Worm (Caenorhabditis elegans) whole organism, late embryonic: ENCODE data around the gene npp-24.

Source experiments
- C38D4.7 ChIP-seq: fragments of 200-800 bp; sonication (Bioruptor generic); optimal IDR thresholded peaks from 2 replicates; lab custom pipeline; 2018; ENCODE audit warnings: mild to moderate bottlenecking, missing genetic modification characterization, moderate library complexity, missing compliant biosample characterization
- F13H6.1 ChIP-seq: sonication (generic microtip); optimal IDR thresholded peaks from 2 replicates; lab custom pipeline; 2016; ENCODE audit warnings: missing genetic modification characterization, missing compliant biosample characterization
- K02D7.2 ChIP-seq: sonication (generic microtip); optimal IDR thresholded peaks from 2 replicates; lab custom pipeline; 2017; ENCODE audit warnings: mild to moderate bottlenecking, missing genetic modification characterization, missing compliant biosample characterization
- T23F11.4 ChIP-seq: fragments of 200-800 bp; sonication (Bioruptor generic); optimal IDR thresholded peaks from 2 replicates; lab custom pipeline; 2018; ENCODE audit warnings: mild to moderate bottlenecking, missing genetic modification characterization, missing compliant biosample characterization
- Y22D7AL.16 ChIP-seq: sonication (generic microtip); optimal IDR thresholded peaks from 2 replicates; lab custom pipeline; 2016; ENCODE audit warnings: missing genetic modification characterization, missing compliant biosample characterization
- ahr-1 ChIP-seq: sonication (generic microtip); optimal IDR thresholded peaks from 2 replicates; lab custom pipeline; 2016; ENCODE audit warnings: missing genetic modification characterization, missing compliant biosample characterization
- ama-1 ChIP-seq: fragments of 150-350 bp; optimal IDR thresholded peaks from 2 replicates; lab custom pipeline; 2014
- ceh-19 ChIP-seq: fragments of 200-800 bp; sonication (Bioruptor generic); optimal IDR thresholded peaks from 2 replicates; lab custom pipeline; 2018; ENCODE audit warnings: mild to moderate bottlenecking, missing genetic modification characterization, missing compliant biosample characterization
- ceh-2 ChIP-seq: sonication (generic microtip); optimal IDR thresholded peaks from 2 replicates; lab custom pipeline; 2016; ENCODE audit warnings: missing genotype, missing genetic modification characterization, missing compliant biosample characterization
- ceh-22 ChIP-seq: sonication (generic microtip); optimal IDR thresholded peaks from 2 replicates; lab custom pipeline; 2017; ENCODE audit warnings: missing biosample characterization, missing genetic modification characterization
- ceh-24 ChIP-seq: sonication (generic microtip); optimal IDR thresholded peaks from 2 replicates; lab custom pipeline; 2016; ENCODE audit warnings: mild to moderate bottlenecking, missing genetic modification characterization, missing compliant biosample characterization
- ceh-31 ChIP-seq: sonication (generic microtip); optimal IDR thresholded peaks from 2 replicates; lab custom pipeline; 2016; ENCODE audit warnings: missing genetic modification characterization, missing compliant biosample characterization
- ceh-45 ChIP-seq: fragments of 200-800 bp; sonication (Bioruptor generic); IDR thresholded peaks from 2 replicates; pipeline ENCODE4 v1.3.6; 2022; ENCODE audit warnings: missing genetic modification reagents, missing genetic modification characterization, missing compliant biosample characterization
- ceh-6 ChIP-seq: fragments of 200-800 bp; sonication (Bioruptor generic); optimal IDR thresholded peaks from 2 replicates; lab custom pipeline; 2018; ENCODE audit warnings: mild to moderate bottlenecking, missing genetic modification characterization, missing compliant biosample characterization
- ceh-9 ChIP-seq: sonication (generic microtip); optimal IDR thresholded peaks from 2 replicates; lab custom pipeline; 2016; ENCODE audit warnings: mild to moderate bottlenecking, missing genetic modification characterization, inconsistent platforms, missing compliant biosample characterization
- che-1 ChIP-seq: sonication (generic microtip); optimal IDR thresholded peaks from 2 replicates; lab custom pipeline; 2016; ENCODE audit warnings: mild to moderate bottlenecking, missing genetic modification characterization, missing compliant biosample characterization
- dmd-4 ChIP-seq: sonication (generic microtip); optimal IDR thresholded peaks from 2 replicates; lab custom pipeline; 2016; ENCODE audit warnings: borderline replicate concordance, missing genetic modification characterization, missing compliant biosample characterization
- dve-1 ChIP-seq: sonication (generic microtip); optimal IDR thresholded peaks from 2 replicates; lab custom pipeline; 2017; ENCODE audit warnings: antibody characterized with exemption, mild to moderate bottlenecking, missing genetic modification characterization, missing compliant biosample characterization
- fkh-10 ChIP-seq: fragments of 150-350 bp; optimal IDR thresholded peaks from 2 replicates; lab custom pipeline; 2014; ENCODE audit warnings: missing biosample characterization, missing genetic modification reagents, missing genetic modification characterization
- fkh-6 ChIP-seq: sonication (generic microtip); optimal IDR thresholded peaks from 2 replicates; lab custom pipeline; 2016; ENCODE audit warnings: missing genetic modification characterization, missing compliant biosample characterization
- gmeb-2 ChIP-seq: sonication (generic microtip); optimal IDR thresholded peaks from 2 replicates; lab custom pipeline; 2016; ENCODE audit warnings: missing genetic modification characterization, inconsistent platforms, missing compliant biosample characterization
- hlh-13 ChIP-seq: fragments of 200-800 bp; sonication (Bioruptor generic); optimal IDR thresholded peaks from 2 replicates; lab custom pipeline; 2018; ENCODE audit warnings: mild to moderate bottlenecking, missing genetic modification characterization, missing compliant biosample characterization
- hlh-15 ChIP-seq: sonication (generic microtip); optimal IDR thresholded peaks from 2 replicates; lab custom pipeline; 2016; ENCODE audit warnings: missing genetic modification characterization, missing compliant biosample characterization
- lin-11 ChIP-seq: fragments of 200-800 bp; sonication (Bioruptor generic); optimal IDR thresholded peaks from 2 replicates; lab custom pipeline; 2018; ENCODE audit warnings: mild to moderate bottlenecking, missing genetic modification characterization, missing compliant biosample characterization
- mec-3 ChIP-seq: sonication (generic microtip); optimal IDR thresholded peaks from 2 replicates; lab custom pipeline; 2016; ENCODE audit warnings: borderline replicate concordance, missing genetic modification characterization, missing compliant biosample characterization
- nhr-11 ChIP-seq: fragments of 150-350 bp; optimal IDR thresholded peaks from 2 replicates; lab custom pipeline; 2014; ENCODE audit warnings: missing biosample characterization, missing genetic modification characterization
- nhr-232 ChIP-seq: sonication (generic microtip); optimal IDR thresholded peaks from 2 replicates; lab custom pipeline; 2016; ENCODE audit warnings: missing genetic modification characterization, missing compliant biosample characterization
- pag-3 ChIP-seq: sonication (generic microtip); optimal IDR thresholded peaks from 2 replicates; lab custom pipeline; 2016; ENCODE audit warnings: missing compliant biosample characterization, missing genetic modification characterization, borderline replicate concordance
- pat-9 ChIP-seq: fragments of 200-800 bp; sonication (Bioruptor generic); optimal IDR thresholded peaks from 2 replicates; lab custom pipeline; 2018; ENCODE audit warnings: mild to moderate bottlenecking, missing genetic modification characterization, moderate library complexity, missing compliant biosample characterization
- pha-2 ChIP-seq: sonication (generic microtip); optimal IDR thresholded peaks from 2 replicates; lab custom pipeline; 2017; ENCODE audit warnings: mild to moderate bottlenecking, missing genetic modification characterization, missing compliant biosample characterization
- pqm-1 ChIP-seq: sonication (generic microtip); optimal IDR thresholded peaks from 2 replicates; lab custom pipeline; 2016; ENCODE audit warnings: missing genetic modification characterization, missing compliant biosample characterization
- pros-1 ChIP-seq: fragments of 150-350 bp; optimal IDR thresholded peaks from 2 replicates; lab custom pipeline; 2014; ENCODE audit warnings: missing biosample characterization, missing genetic modification reagents, missing genetic modification characterization
- ref-2 ChIP-seq: sonication (generic microtip); optimal IDR thresholded peaks from 2 replicates; lab custom pipeline; 2016; ENCODE audit warnings: missing genetic modification characterization, missing compliant biosample characterization
- sox-2 ChIP-seq: fragments of 200-800 bp; sonication (Bioruptor generic); IDR thresholded peaks from 2 replicates; pipeline ENCODE4 v1.3.6; 2022; ENCODE audit warnings: missing genetic modification reagents, missing genetic modification characterization, missing compliant biosample characterization
- tbx-7 ChIP-seq: sonication (generic microtip); optimal IDR thresholded peaks from 2 replicates; lab custom pipeline; 2016; ENCODE audit warnings: missing genotype, missing genetic modification characterization, missing compliant biosample characterization
- unc-3 ChIP-seq, 2 experiments: fragments of 200-800 bp in 1 of 2; sonication (Bioruptor generic) in 1 of 2; sonication (generic microtip) in 1 of 2; conservative IDR thresholded peaks in 1 of 2; optimal IDR thresholded peaks in 1 of 2; 2 replicates each; pipeline versions ENCODE4 v1.3.6 to Lab custom; 2016 to 2022; ENCODE audit warnings: missing compliant biosample characterization in 2 of 2, missing genetic modification characterization in 2 of 2, missing genetic modification reagents in 1 of 2
- unc-42 ChIP-seq: sonication (generic microtip); optimal IDR thresholded peaks from 2 replicates; lab custom pipeline; 2016; ENCODE audit warnings: missing genotype, missing genetic modification characterization, missing compliant biosample characterization
- unc-55 ChIP-seq: sonication (generic microtip); optimal IDR thresholded peaks from 2 replicates; lab custom pipeline; 2017; ENCODE audit warnings: missing biosample characterization, missing genetic modification reagents, missing genetic modification characterization
- unc-86 ChIP-seq: sonication (generic microtip); optimal IDR thresholded peaks from 2 replicates; lab custom pipeline; 2016; ENCODE audit warnings: missing genetic modification characterization, missing compliant biosample characterization

Gene npp-24

DNA sequence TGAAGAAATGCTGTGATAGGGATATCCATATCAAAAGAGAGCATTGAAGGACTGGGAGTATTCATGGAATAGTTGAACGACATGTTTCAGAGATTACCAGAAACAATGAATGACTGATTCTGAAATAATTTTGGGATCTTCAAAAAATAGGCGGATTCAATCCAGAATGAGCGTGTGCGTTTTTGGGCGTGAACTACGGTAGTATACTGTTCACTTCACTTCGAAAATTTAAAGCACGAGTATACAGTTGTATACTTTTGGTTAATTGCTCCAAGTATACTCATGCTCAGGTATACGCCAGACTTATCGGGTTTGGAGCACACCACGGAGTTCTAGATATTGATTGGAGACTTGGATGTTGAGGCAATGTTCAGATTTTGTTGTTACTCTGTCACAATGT, 19.6 kb downstream of the npp-24 start, which contains the start of gene tbx-35:
Gene tbx-35, minus strand, starts transcription at position 101 of the 400 bp plus-strand sequence.
- TF ChIP-seq ceh-2 (tag; lab: Kevin White, UChicago) (no peak), ceh-9 (tag; lab: Kevin White, UChicago) (no peak), ceh-45 (no peak), pqm-1 (tag; lab: Kevin White, UChicago) (no peak), mec-3 (tag; lab: Kevin White, UChicago) (no peak), T23F11.4 (GFP tag; lab: Kevin White, UChicago) (no peak), pros-1 (tag; lab: Kevin White, UChicago) (no peak), hlh-15 (tag; lab: Kevin White, UChicago) (no peak), F13H6.1 (tag; lab: Kevin White, UChicago) (no peak), unc-55 (no peak), tbx-7 (tag; lab: Kevin White, UChicago) (no peak), ref-2 (no peak), dve-1 (tag; lab: Kevin White, UChicago) (no peak), che-1 (tag; lab: Kevin White, UChicago) (no peak), pha-2 (tag; lab: Kevin White, UChicago) (no peak), gmeb-2 (no peak), K02D7.2 (tag; lab: Kevin White, UChicago) (no peak)

DNA sequence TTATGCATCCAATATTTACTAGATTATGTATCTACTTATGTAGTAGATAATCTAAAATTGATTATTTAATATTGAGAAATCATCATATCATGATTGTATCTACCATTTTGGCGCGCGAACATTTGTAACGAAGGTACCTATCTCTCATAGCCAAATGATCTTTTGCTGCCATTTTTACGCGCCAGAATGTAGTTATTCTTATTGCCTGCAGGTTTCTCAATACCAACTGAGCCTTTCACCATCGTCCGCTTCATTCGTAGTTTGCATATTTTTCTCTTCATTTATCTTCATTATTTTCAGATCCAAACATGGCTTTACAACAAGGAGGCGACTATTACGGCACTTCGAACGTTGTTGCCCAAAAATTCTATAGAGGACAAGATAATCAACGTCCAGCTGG, 22.2 kb downstream of the npp-24 start, which contains the start of gene ZK177.1:
Gene ZK177.1, plus strand, starts transcription at position 301 of the 400 bp plus-strand sequence.
- TF ChIP-seq nhr-11 (tag; lab: Kevin White, UChicago): no peak
- TF ChIP-seq mec-3 (tag; lab: Kevin White, UChicago): no peak
- TF ChIP-seq hlh-13 (GFP tag; lab: Kevin White, UChicago): no peak
- no peak for TF ChIP-seq nhr-232 (tag; lab: Kevin White, UChicago)
- TF ChIP-seq ceh-31 (tag; lab: Kevin White, UChicago): no peak
- TF ChIP-seq ama-1 (lab: Kevin White, UChicago): no peak
- TF ChIP-seq ceh-2 (tag; lab: Kevin White, UChicago): no peak
- TF ChIP-seq ref-2: no peak
- no peak for TF ChIP-seq ceh-24
- TF ChIP-seq C38D4.7 (GFP tag; lab: Kevin White, UChicago): no peak
- no peak for TF ChIP-seq pag-3 (tag; lab: Kevin White, UChicago)
- TF ChIP-seq pros-1 (tag; lab: Kevin White, UChicago): no peak
- no peak for TF ChIP-seq fkh-10 (GFP tag; lab: Kevin White, UChicago)
- TF ChIP-seq fkh-6 (tag; lab: Kevin White, UChicago): no peak
- TF ChIP-seq ceh-22: no peak

- no peak for TF ChIP-seq unc-86 (tag; lab: Kevin White, UChicago)
Measured at ce11 chrII:5531855-5532328, 26.2 kb downstream of the npp-24 start, which contains the start of gene C17C3.9. Gene C17C3.9, minus strand, starts transcription at chrII:5532278.

- no peak for TF ChIP-seq unc-42 (tag; lab: Kevin White, UChicago)
- TF ChIP-seq hlh-13 (GFP tag; lab: Kevin White, UChicago): no peak
- TF ChIP-seq ceh-19: no peak
- TF ChIP-seq unc-86 (tag; lab: Kevin White, UChicago): no peak
- no peak for TF ChIP-seq Y22D7AL.16 (tag; lab: Kevin White, UChicago)
- TF ChIP-seq ceh-31 (tag; lab: Kevin White, UChicago): no peak
- TF ChIP-seq pat-9 (tag; lab: Kevin White, UChicago): no peak
- TF ChIP-seq pros-1 (tag; lab: Kevin White, UChicago): no peak
- no peak for TF ChIP-seq che-1 (tag; lab: Kevin White, UChicago)
- TF ChIP-seq unc-3 (GFP tag; conservative IDR thresholded peaks at IDR 0.05; lab: Robert Waterston, UW): no peak
- no peak for TF ChIP-seq unc-3 (tag; optimal IDR thresholded peaks at IDR 0.05; lab: Kevin White, UChicago)
- no peak for TF ChIP-seq ceh-6 (GFP tag; lab: Kevin White, UChicago)
- no peak for TF ChIP-seq tbx-7 (tag; lab: Kevin White, UChicago)
- TF ChIP-seq sox-2 (GFP tag; lab: Robert Waterston, UW): no peak
- no peak for TF ChIP-seq ahr-1
- TF ChIP-seq hlh-15 (tag; lab: Kevin White, UChicago): no peak
- TF ChIP-seq lin-11 (tag; lab: Kevin White, UChicago): no peak
- no peak for TF ChIP-seq ceh-24
- TF ChIP-seq C38D4.7 (GFP tag; lab: Kevin White, UChicago): no peak
- no peak for TF ChIP-seq dmd-4 (tag; lab: Kevin White, UChicago)
Measured at ce11 chrII:5533642-5534041, 28.0 kb downstream of the npp-24 start, which contains the start of gene hlh-26. Gene hlh-26, minus strand, starts transcription at chrII:5533742.
